Worm (Caenorhabditis elegans) whole organism, early embryonic: Measurements from ENCODE around the gene mig-32.

Source experiments
- B0310.2 ChIP-seq: sonication (generic microtip); optimal IDR thresholded peaks from 2 replicates; lab custom pipeline; 2016; ENCODE audit warnings: mild to moderate bottlenecking, missing genetic modification characterization, missing compliant biosample characterization
- F13C5.2 ChIP-seq: sonication (generic microtip); optimal IDR thresholded peaks from 2 replicates; lab custom pipeline; 2017; ENCODE audit warnings: mild to moderate bottlenecking, missing genetic modification characterization, inconsistent platforms, missing compliant biosample characterization
- aly-1 ChIP-seq: sonication (generic microtip); optimal IDR thresholded peaks from 2 replicates; lab custom pipeline; 2016; ENCODE audit warnings: missing genetic modification characterization, missing compliant biosample characterization
- ama-1 ChIP-seq: fragments of 150-350 bp; optimal IDR thresholded peaks from 2 replicates; lab custom pipeline; 2014
- ceh-13 ChIP-seq: fragments of 200-800 bp; sonication (Bioruptor generic); optimal IDR thresholded peaks from 2 replicates; lab custom pipeline; 2018; ENCODE audit warnings: mild to moderate bottlenecking, missing genetic modification characterization, missing compliant biosample characterization
- ceh-36 ChIP-seq: sonication (generic microtip); optimal IDR thresholded peaks from 2 replicates; lab custom pipeline; 2016; ENCODE audit warnings: missing genetic modification characterization, inconsistent platforms, missing compliant biosample characterization
- ets-7 ChIP-seq: sonication (generic microtip); optimal IDR thresholded peaks from 2 replicates; lab custom pipeline; 2016; ENCODE audit warnings: missing genotype, missing genetic modification characterization, missing compliant biosample characterization
- flt-1 ChIP-seq: fragments of 200-800 bp; sonication (Bioruptor generic); IDR thresholded peaks from 2 replicates; pipeline ENCODE4 v1.3.6; 2022; ENCODE audit warnings: missing genetic modification characterization, missing compliant biosample characterization
- hmbx-1 ChIP-seq: sonication (generic microtip); optimal IDR thresholded peaks from 2 replicates; lab custom pipeline; 2016; ENCODE audit warnings: mild to moderate bottlenecking, missing genetic modification characterization, missing compliant biosample characterization
- hmg-4 ChIP-seq: fragments of 200-800 bp; sonication (Bioruptor generic); optimal IDR thresholded peaks from 2 replicates; lab custom pipeline; 2018; ENCODE audit warnings: mild to moderate bottlenecking, missing genetic modification characterization, missing compliant biosample characterization
- hnd-1 ChIP-seq: sonication (generic microtip); optimal IDR thresholded peaks from 2 replicates; lab custom pipeline; 2016; ENCODE audit warnings: missing genetic modification characterization, missing compliant biosample characterization
- pes-1 ChIP-seq: fragments of 200-800 bp; sonication (Bioruptor generic); IDR thresholded peaks from 2 replicates; pipeline ENCODE4 v1.3.6; 2022; ENCODE audit warnings: missing genetic modification reagents, missing genetic modification characterization, missing compliant biosample characterization
- scrt-1 ChIP-seq: fragments of 200-800 bp; sonication (Bioruptor generic); IDR thresholded peaks from 2 replicates; pipeline ENCODE4 v1.3.6; 2022; ENCODE audit warnings: missing genetic modification characterization, missing compliant biosample characterization
- sea-1 ChIP-seq: fragments of 200-800 bp; sonication (Bioruptor generic); conservative IDR thresholded peaks from 2 replicates; pipeline ENCODE4 v1.3.6; 2022; ENCODE audit warnings: missing genetic modification characterization, missing compliant biosample characterization
- tbx-11 ChIP-seq: fragments of 200-800 bp; sonication (Bioruptor generic); IDR thresholded peaks from 2 replicates; pipeline ENCODE4 v1.3.6; 2022; ENCODE audit warnings: missing genetic modification characterization, missing compliant biosample characterization
- tbx-37 ChIP-seq: fragments of 200-800 bp; sonication (Bioruptor generic); conservative IDR thresholded peaks from 2 replicates; pipeline ENCODE4 v1.3.6; 2022; ENCODE audit warnings: missing genetic modification reagents, missing genetic modification characterization, missing compliant biosample characterization
- tra-4 ChIP-seq: sonication (generic microtip); optimal IDR thresholded peaks from 2 replicates; lab custom pipeline; 2017; ENCODE audit warnings: missing genetic modification characterization, missing compliant biosample characterization

Gene mig-32

DNA sequence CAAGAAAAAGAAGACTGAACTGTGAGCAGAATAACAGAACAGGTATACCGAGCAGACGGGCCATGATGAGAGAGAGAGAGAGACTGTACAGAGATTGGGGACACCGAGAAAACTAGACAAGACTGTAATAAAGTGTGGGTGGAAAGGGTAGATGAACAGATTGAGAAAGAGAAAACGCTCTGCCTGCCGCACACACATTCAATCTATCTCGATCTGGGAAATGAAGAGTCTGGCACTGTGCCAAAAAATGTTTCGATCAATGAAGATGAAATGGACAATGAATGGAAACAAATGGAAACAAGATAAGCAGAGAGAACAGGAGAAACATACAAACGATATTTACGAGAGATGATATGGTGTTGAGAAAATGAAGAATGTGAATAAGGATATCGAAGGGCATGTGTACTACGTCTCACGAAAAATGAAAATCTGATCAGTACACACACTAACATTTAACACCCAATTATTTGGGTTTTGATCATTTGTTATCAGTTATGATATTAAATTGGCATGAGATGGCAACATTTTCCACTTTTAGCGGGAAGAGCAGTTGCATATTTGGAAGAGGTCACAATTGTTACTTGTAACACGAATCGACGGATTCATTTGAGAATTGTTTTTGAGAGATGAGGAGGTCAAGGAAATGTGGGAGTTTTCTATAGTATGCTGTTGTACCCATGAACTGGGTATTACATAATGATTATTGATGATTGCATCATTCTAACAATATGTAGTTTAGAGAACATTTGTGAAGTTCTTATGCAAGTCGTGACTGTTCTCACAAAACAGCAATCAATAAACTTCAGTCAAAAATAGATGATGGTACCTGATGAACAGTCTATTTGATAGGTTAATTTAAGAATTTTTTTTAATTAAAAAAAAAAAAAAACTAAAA is 46.9 kb downstream of the mig-32 start:
- TF ChIP-seq scrt-1 (GFP tag; lab: Robert Waterston, UW) = no peak
- TF ChIP-seq flt-1 (GFP tag; lab: Robert Waterston, UW) = no peak
- TF ChIP-seq hmg-4 (GFP tag; lab: Kevin White, UChicago) = no peak
- TF ChIP-seq B0310.2 (tag; lab: Kevin White, UChicago) = no peak
- no peak for TF ChIP-seq ama-1 (lab: Kevin White, UChicago)
- no peak for TF ChIP-seq aly-1 (tag; lab: Kevin White, UChicago)
- TF ChIP-seq hmbx-1 = no peak
- TF ChIP-seq F13C5.2 = no peak
- TF ChIP-seq pes-1 (GFP tag; lab: Robert Waterston, UW) = no peak
- no peak for TF ChIP-seq ceh-13 (GFP tag; lab: Kevin White, UChicago)
- TF ChIP-seq hnd-1 (tag; lab: Kevin White, UChicago) = no peak
- TF ChIP-seq sea-1 (GFP tag; lab: Robert Waterston, UW) = no peak
- TF ChIP-seq tra-4 (tag; lab: Kevin White, UChicago) = no peak
- TF ChIP-seq tbx-37 (GFP tag; lab: Robert Waterston, UW) = no peak
- no peak for TF ChIP-seq ceh-36 (tag; lab: Kevin White, UChicago)
- no peak for TF ChIP-seq ets-7
- no peak for TF ChIP-seq tbx-11 (GFP tag; lab: Robert Waterston, UW)

DNA sequence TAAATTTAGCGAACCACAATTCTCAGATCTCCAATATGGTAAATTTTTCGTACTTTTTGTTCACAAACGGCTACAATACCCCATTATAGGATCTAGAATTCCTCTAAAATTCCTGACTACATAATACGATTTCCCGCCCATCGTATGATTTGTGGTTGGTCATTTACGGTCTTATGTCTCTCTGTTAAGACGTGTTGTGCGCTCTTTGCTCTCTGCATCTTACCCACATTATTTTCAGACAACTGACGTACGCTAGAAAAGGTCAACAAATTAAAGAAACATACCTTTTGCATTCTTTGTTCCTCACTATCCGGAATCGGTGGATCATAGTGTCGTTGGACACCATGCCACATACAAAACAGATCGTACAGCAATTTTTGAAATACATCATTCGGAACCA is 49.0 kb downstream of the mig-32 start:
- no peak for TF ChIP-seq B0310.2 (tag; lab: Kevin White, UChicago)
- no peak for TF ChIP-seq sea-1 (GFP tag; lab: Robert Waterston, UW)
- no peak for TF ChIP-seq tra-4 (tag; lab: Kevin White, UChicago)
- no peak for TF ChIP-seq aly-1 (tag; lab: Kevin White, UChicago)
- TF ChIP-seq hmg-4 (GFP tag; lab: Kevin White, UChicago) = no peak
- TF ChIP-seq hnd-1 (tag; lab: Kevin White, UChicago) = no peak
- no peak for TF ChIP-seq ama-1 (lab: Kevin White, UChicago)
- no peak for TF ChIP-seq ets-7
- TF ChIP-seq tbx-11 (GFP tag; lab: Robert Waterston, UW) = no peak
- no peak for TF ChIP-seq tbx-37 (GFP tag; lab: Robert Waterston, UW)
- no peak for TF ChIP-seq hmbx-1
- TF ChIP-seq scrt-1 (GFP tag; lab: Robert Waterston, UW) = no peak
- TF ChIP-seq pes-1 (GFP tag; lab: Robert Waterston, UW) = no peak
- no peak for TF ChIP-seq F13C5.2
- no peak for TF ChIP-seq ceh-13 (GFP tag; lab: Kevin White, UChicago)

DNA sequence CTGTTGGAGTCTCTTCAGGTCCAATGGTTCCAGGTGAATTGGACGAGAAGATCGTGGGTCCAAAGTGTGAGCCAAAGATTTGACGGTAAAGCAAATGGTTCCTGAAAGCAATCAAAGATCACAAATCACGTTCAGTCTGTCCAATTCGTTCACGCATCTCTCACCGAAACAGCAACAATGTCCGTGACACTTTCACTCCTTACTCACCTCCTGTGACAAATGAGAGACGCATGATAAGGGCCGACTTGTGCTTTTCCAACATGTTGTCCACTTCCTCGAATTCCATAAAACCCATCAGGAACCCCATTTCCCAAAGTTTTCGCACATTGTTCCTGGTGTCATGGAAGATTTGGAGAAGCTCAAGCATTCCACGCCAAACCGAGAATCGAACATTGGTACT is 51.6 kb downstream of the mig-32 start:
- TF ChIP-seq tra-4 (tag; lab: Kevin White, UChicago) (no peak), hmg-4 (GFP tag; lab: Kevin White, UChicago) (no peak), ama-1 (lab: Kevin White, UChicago) (no peak), hnd-1 (tag; lab: Kevin White, UChicago) (no peak), F13C5.2 (no peak), B0310.2 (tag; lab: Kevin White, UChicago) (no peak), hmbx-1 (no peak), tbx-11 (GFP tag; lab: Robert Waterston, UW) (no peak), pes-1 (GFP tag; lab: Robert Waterston, UW) (no peak), aly-1 (tag; lab: Kevin White, UChicago) (no peak), sea-1 (GFP tag; lab: Robert Waterston, UW) (no peak), ceh-13 (GFP tag; lab: Kevin White, UChicago) (no peak), scrt-1 (GFP tag; lab: Robert Waterston, UW) (no peak), ets-7 (no peak), flt-1 (GFP tag; lab: Robert Waterston, UW) (no peak), ceh-36 (tag; lab: Kevin White, UChicago) (no peak), tbx-37 (GFP tag; lab: Robert Waterston, UW) (no peak)
